Worm (Caenorhabditis elegans): Measurements from ENCODE around the gene kvs-5.

- TF ChIP-seq nfya-1 (tag; optimal IDR thresholded peaks at IDR 0.05) (no peak), pha-4 (tag; optimal IDR thresholded peaks at IDR 0.05) (no peak), nhr-11 (tag; optimal IDR thresholded peaks at IDR 0.05) (no peak), ama-1 (optimal IDR thresholded peaks at IDR 0.05) (no peak), T23F11.4 (GFP tag; optimal IDR thresholded peaks at IDR 0.05) (no peak)
These were observed 20.2 kb upstream of the kvs-5 start, which contains the start of gene clec-164 for ce11 chrIV:716323-716722.
